Fruit fly (Drosophila melanogaster) whole organism, embryonic: ENCODE measurements around the gene Hsp67Ba.

ENCODE experiments used
- Aef1 ChIP-seq: fragments of 200-800 bp; sonication (Bioruptor generic); IDR thresholded peaks from 3 replicates; pipeline ENCODE4 v1.3.6; 2022; ENCODE audit warnings: missing biosample characterization, missing genetic modification characterization
- CG10565 ChIP-seq: fragments of 200-800 bp; sonication (Bioruptor generic); optimal IDR thresholded peaks from 3 replicates; lab custom pipeline; 2016; ENCODE audit warnings: missing biosample characterization, mild to moderate bottlenecking, missing genetic modification characterization
- CG11247 ChIP-seq: fragments of 200-800 bp; sonication (Bioruptor generic); IDR thresholded peaks from 2 replicates; pipeline ENCODE4 v1.3.6; 2022; ENCODE audit warnings: missing biosample characterization, missing genetic modification characterization
- CG17385 ChIP-seq: fragments of 200-800 bp; sonication (Bioruptor generic); optimal IDR thresholded peaks from 3 replicates; lab custom pipeline; 2018; ENCODE audit warnings: missing biosample characterization, mild to moderate bottlenecking, missing genetic modification characterization
- CG30403 ChIP-seq: fragments of 200-800 bp; sonication (Bioruptor generic); optimal IDR thresholded peaks from 3 replicates; lab custom pipeline; 2016; ENCODE audit warnings: missing biosample characterization, missing genetic modification characterization
- CG31388 ChIP-seq: fragments of 200-800 bp; sonication (Bioruptor generic); optimal IDR thresholded peaks from 2 replicates; lab custom pipeline; 2016; ENCODE audit warnings: missing biosample characterization, missing genetic modification characterization
- CG32767 ChIP-seq: fragments of 200-800 bp; sonication (Bioruptor generic); IDR thresholded peaks from 2 replicates; pipeline ENCODE4 v1.3.6; 2022; ENCODE audit warnings: missing biosample characterization, missing genetic modification characterization
- CG3838 ChIP-seq: fragments of 200-800 bp; sonication (Bioruptor generic); optimal IDR thresholded peaks from 3 replicates; lab custom pipeline; 2016; ENCODE audit warnings: missing biosample characterization, missing genetic modification characterization
- CG3995 ChIP-seq: fragments of 200-800 bp; sonication (Bioruptor generic); optimal IDR thresholded peaks from 3 replicates; lab custom pipeline; 2016; ENCODE audit warnings: missing biosample characterization, missing genetic modification characterization
- CG4707 ChIP-seq: fragments of 200-800 bp; sonication (Bioruptor generic); optimal IDR thresholded peaks from 2 replicates; lab custom pipeline; 2018; ENCODE audit warnings: missing biosample characterization, mild to moderate bottlenecking, missing genetic modification characterization, moderate library complexity
- CG8281 ChIP-seq: fragments of 200-800 bp; sonication (Bioruptor generic); optimal IDR thresholded peaks from 2 replicates; lab custom pipeline; 2018; ENCODE audit warnings: missing biosample characterization, mild to moderate bottlenecking, missing genetic modification characterization, moderate library complexity
- CG8478 ChIP-seq: fragments of >200 bp; optimal IDR thresholded peaks from 2 replicates; lab custom pipeline; 2018
- Doc2 ChIP-seq: fragments of 200-800 bp; sonication (Bioruptor generic); IDR thresholded peaks from 2 replicates; pipeline ENCODE4 v1.3.6; 2022; ENCODE audit warnings: missing biosample characterization, missing genetic modification characterization
- Drgx ChIP-seq: fragments of 200-800 bp; sonication (Bioruptor generic); IDR thresholded peaks from 2 replicates; pipeline ENCODE4 v1.3.6; 2022; ENCODE audit warnings: missing biosample characterization, missing genetic modification characterization
- H2.0 ChIP-seq: fragments of 200-800 bp; sonication (Bioruptor generic); IDR thresholded peaks from 2 replicates; pipeline ENCODE4 v1.3.6; 2022; ENCODE audit warnings: missing biosample characterization, missing genetic modification characterization
- HLH54F ChIP-seq: fragments of 200-800 bp; sonication (Bioruptor generic); optimal IDR thresholded peaks from 3 replicates; lab custom pipeline; 2016; ENCODE audit warnings: missing biosample characterization, missing genetic modification characterization
- HLHmδ ChIP-seq: fragments of 200-800 bp; sonication (Bioruptor generic); optimal IDR thresholded peaks from 2 replicates; lab custom pipeline; 2018; ENCODE audit warnings: missing biosample characterization, mild to moderate bottlenecking, missing genetic modification characterization, moderate library complexity
- Hand ChIP-seq: fragments of 200-800 bp; sonication (Bioruptor generic); optimal IDR thresholded peaks from 2 replicates; lab custom pipeline; 2017; ENCODE audit warnings: mild to moderate bottlenecking, missing biosample characterization, missing genetic modification reagents, missing genetic modification characterization
- Lim3 ChIP-seq: fragments of 200-800 bp; sonication (Bioruptor generic); IDR thresholded peaks from 2 replicates; pipeline ENCODE4 v1.3.6; 2022; ENCODE audit warnings: missing biosample characterization, missing genetic modification characterization
- Med ChIP-seq: fragments of 200-800 bp; sonication (Bioruptor generic); peaks from one replicate; lab custom pipeline; 2016; ENCODE audit warnings: missing biosample characterization, missing genetic modification characterization, mild to moderate bottlenecking, inconsistent platforms, moderate library complexity
- Mrtf ChIP-seq: fragments of 200-800 bp; sonication (Bioruptor generic); IDR thresholded peaks from 3 replicates; pipeline ENCODE4 v1.3.6; 2022; ENCODE audit warnings: missing biosample characterization, missing genetic modification characterization
- Opbp ChIP-seq: fragments of 200-800 bp; sonication (Bioruptor generic); IDR thresholded peaks from 3 replicates; pipeline ENCODE4 v1.3.6; 2022; ENCODE audit warnings: missing biosample characterization, missing genetic modification characterization; ENCODE audit not compliant: partially characterized antibody
- Pdp1 ChIP-seq, 2 experiments: fragments of 200-800 bp; sonication (Bioruptor generic); optimal IDR thresholded peaks; 3 replicates each; lab custom pipeline; 2016; ENCODE audit warnings: missing biosample characterization in 2 of 2, missing genetic modification characterization in 2 of 2, mild to moderate bottlenecking in 1 of 2, moderate library complexity in 1 of 2
- Side ChIP-seq: fragments of 200-800 bp; sonication (Bioruptor generic); optimal IDR thresholded peaks from 2 replicates; lab custom pipeline; 2016; ENCODE audit warnings: missing biosample characterization, missing genetic modification characterization
- Usf ChIP-seq: fragments of 200-800 bp; sonication (Bioruptor generic); optimal IDR thresholded peaks from 2 replicates; lab custom pipeline; 2017; ENCODE audit warnings: missing genotype, missing biosample characterization, missing genetic modification characterization
- YL-1 ChIP-seq: fragments of 200-800 bp; sonication (Bioruptor generic); optimal IDR thresholded peaks from 3 replicates; lab custom pipeline; 2017; ENCODE audit warnings: missing biosample characterization, mild to moderate bottlenecking, missing genetic modification characterization
- bab2 ChIP-seq: fragments of 200-800 bp; sonication (Bioruptor generic); optimal IDR thresholded peaks from 2 replicates; lab custom pipeline; 2016; ENCODE audit warnings: missing biosample characterization, missing genetic modification characterization
- bowl ChIP-seq: fragments of 200-800 bp; sonication (Bioruptor generic); IDR thresholded peaks from 2 replicates; pipeline ENCODE4 v1.3.6; 2022; ENCODE audit warnings: missing biosample characterization, missing genetic modification characterization
- btn ChIP-seq: fragments of 200-800 bp; sonication (Bioruptor generic); optimal IDR thresholded peaks from 2 replicates; lab custom pipeline; 2016; ENCODE audit warnings: missing biosample characterization, missing genetic modification characterization
- dysf ChIP-seq: fragments of 200-800 bp; sonication (Bioruptor generic); IDR thresholded peaks from 3 replicates; pipeline ENCODE4 v1.3.6; 2022; ENCODE audit warnings: missing biosample characterization, missing genetic modification characterization
- ems ChIP-seq: fragments of 200-800 bp; sonication (Bioruptor generic); optimal IDR thresholded peaks from 3 replicates; lab custom pipeline; 2016; ENCODE audit warnings: missing biosample characterization, missing genetic modification characterization
- en ChIP-seq: fragments of 200-800 bp; sonication (Bioruptor generic); optimal IDR thresholded peaks from 2 replicates; lab custom pipeline; 2016; ENCODE audit warnings: missing biosample characterization, missing genetic modification characterization
- gcm ChIP-seq: fragments of 200-800 bp; sonication (Bioruptor generic); optimal IDR thresholded peaks from 2 replicates; lab custom pipeline; 2019; ENCODE audit warnings: missing biosample characterization, mild to moderate bottlenecking, missing genetic modification characterization, moderate library complexity
- grn ChIP-seq: fragments of 200-800 bp; sonication (Bioruptor generic); optimal IDR thresholded peaks from 3 replicates; lab custom pipeline; 2017; ENCODE audit warnings: missing biosample characterization, missing genetic modification characterization
- gsb-n ChIP-seq: fragments of 200-800 bp; sonication (Bioruptor generic); optimal IDR thresholded peaks from 3 replicates; lab custom pipeline; 2018; ENCODE audit warnings: missing biosample characterization, mild to moderate bottlenecking, missing genetic modification characterization
- kni ChIP-seq: fragments of 200-800 bp; sonication (Bioruptor generic); optimal IDR thresholded peaks from 3 replicates; lab custom pipeline; 2017; ENCODE audit warnings: mild to moderate bottlenecking, missing biosample characterization, missing genetic modification reagents, missing genetic modification characterization
- knrl ChIP-seq: fragments of 200-800 bp; sonication (Bioruptor generic); IDR thresholded peaks from 3 replicates; pipeline ENCODE4 v1.3.6; 2022; ENCODE audit warnings: missing biosample characterization, missing genetic modification characterization; ENCODE audit not compliant: partially characterized antibody
- ranshi ChIP-seq: fragments of 200-800 bp; sonication (Bioruptor generic); IDR thresholded peaks from 2 replicates; pipeline ENCODE4 v1.3.6; 2022; ENCODE audit warnings: missing biosample characterization, missing genetic modification characterization
- slbo ChIP-seq: fragments of 200-800 bp; sonication (Bioruptor generic); IDR thresholded peaks from 2 replicates; pipeline ENCODE4 v1.3.6; 2022; ENCODE audit warnings: missing biosample characterization, missing genetic modification characterization
- stc ChIP-seq: fragments of 200-800 bp; sonication (Bioruptor generic); IDR thresholded peaks from 2 replicates; pipeline ENCODE4 v1.3.6; 2022; ENCODE audit warnings: missing biosample characterization, missing genetic modification characterization
- sug ChIP-seq: fragments of 200-800 bp; optimal IDR thresholded peaks from 2 replicates; lab custom pipeline; 2019; ENCODE audit warnings: missing biosample characterization, mild to moderate bottlenecking, missing genetic modification characterization, moderate library complexity
- tgo ChIP-seq: fragments of 200-800 bp; sonication (Bioruptor generic); IDR thresholded peaks from 3 replicates; pipeline ENCODE4 v1.3.6; 2022; ENCODE audit warnings: missing biosample characterization, missing genetic modification characterization
- ttk ChIP-seq: fragments of 200-800 bp; sonication (Bioruptor generic); IDR thresholded peaks from 2 replicates; pipeline ENCODE4 v2.1.2; 2022; ENCODE audit warnings: missing biosample characterization, missing genetic modification characterization
- unpg ChIP-seq: fragments of 200-800 bp; sonication (Bioruptor generic); optimal IDR thresholded peaks from 3 replicates; lab custom pipeline; 2018; ENCODE audit warnings: missing biosample characterization, mild to moderate bottlenecking, missing genetic modification characterization, moderate library complexity
- vvl ChIP-seq: fragments of 200-800 bp; sonication (Bioruptor generic); IDR thresholded peaks from 2 replicates; pipeline ENCODE4 v1.3.6; 2022; ENCODE audit warnings: missing biosample characterization, missing genetic modification characterization
- wor ChIP-seq: fragments of 200-800 bp; sonication (Bioruptor generic); IDR thresholded peaks from 2 replicates; pipeline ENCODE4 v1.3.6; 2022; ENCODE audit warnings: missing biosample characterization, missing genetic modification characterization
- zfh2 ChIP-seq: fragments of 200-800 bp; sonication (Bioruptor generic); optimal IDR thresholded peaks from 2 replicates; lab custom pipeline; 2016; ENCODE audit warnings: missing biosample characterization, missing genetic modification characterization

Gene Hsp67Ba

dm6 chr3L:9384445-9385079 is 5.2 kb upstream of the Hsp67Ba start:
- TF ChIP-seq kni (GFP tag; lab: Kevin White, UChicago), result peak; percentile 53
- peak; percentile 44 for TF ChIP-seq Med (GFP tag; lab: Kevin White, UChicago)
- TF ChIP-seq vvl (GFP tag; lab: Robert Waterston, UW), result 0 out of 2 replicates have a peak, but pooled peaks have one; percentile 9
- peak; percentile 59 for TF ChIP-seq CG17385 (GFP tag; lab: Kevin White, UChicago)
- no peak for TF ChIP-seq bowl (GFP tag; lab: Robert Waterston, UW)
- 0 out of 2 replicates have a peak, but pooled peaks have one; percentile 16 for TF ChIP-seq slbo (GFP tag; lab: Robert Waterston, UW)

DNA sequence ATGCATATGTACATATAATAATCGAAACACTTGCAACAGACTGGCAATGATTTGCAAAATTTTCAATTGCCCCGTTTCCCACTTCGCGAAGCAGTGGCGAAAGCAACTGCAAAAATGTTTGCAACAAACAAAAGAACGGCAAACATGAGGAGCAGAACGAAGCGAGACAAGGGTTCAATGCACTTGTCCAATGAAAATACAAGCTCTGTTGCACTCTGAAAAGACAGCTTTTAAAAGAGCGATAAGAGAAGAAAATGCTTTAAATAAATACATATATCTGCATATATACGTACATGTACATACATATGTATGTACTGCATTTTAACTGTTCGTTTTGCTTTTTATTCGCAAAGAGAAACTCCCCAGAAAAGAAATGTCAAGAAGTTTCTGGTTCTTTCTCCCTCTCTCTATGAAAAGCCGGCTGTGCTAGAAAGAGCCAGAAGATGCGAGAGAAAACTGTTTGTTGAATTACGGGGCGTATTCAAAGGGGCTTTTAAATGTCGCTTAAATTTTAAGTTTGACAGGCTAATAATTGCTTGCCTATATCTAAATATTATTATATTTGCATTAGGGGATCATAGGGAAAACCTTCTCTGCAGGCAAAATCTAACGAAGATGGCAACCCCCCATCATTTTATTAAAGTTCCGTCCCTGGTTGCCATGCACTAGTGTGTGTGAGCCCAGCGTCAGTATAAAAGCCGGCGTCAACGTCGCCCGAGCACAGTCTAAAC is 4.2 kb upstream of the Hsp67Ba start, which contains the start of gene Hsp27:
Hsp27 (plus strand) TSS at position 719 of the 731 bp plus-strand sequence.
- TF ChIP-seq CG3838 (GFP tag; lab: Kevin White, UChicago) (peak; percentile 87), ttk (GFP tag; lab: Robert Waterston, UW) (peak; percentile 98), YL-1 (GFP tag; lab: Kevin White, UChicago) (peak; percentile 94), Pdp1 (GFP tag; optimal IDR thresholded peaks at IDR 0.05; lab: Kevin White, UChicago) (peak; percentile 96 to 99), Lim3 (GFP tag; lab: Robert Waterston, UW) (peak; percentile 95), Aef1 (GFP tag; lab: Robert Waterston, UW) (peak; percentile 98), gsb-n (peak; percentile 98), CG31388 (GFP tag; lab: Kevin White, UChicago) (peak; percentile 96), H2.0 (GFP tag; lab: Robert Waterston, UW) (peak; percentile 98), Mrtf (peak; percentile 98), HLHmδ (GFP tag; lab: Kevin White, UChicago) (no peak), CG30403 (GFP tag; lab: Kevin White, UChicago) (peak; percentile 99), Doc2 (GFP tag; lab: Robert Waterston, UW) (peak; percentile 93), CG4707 (GFP tag; lab: Kevin White, UChicago) (peak; percentile 92), CG11247 (GFP tag; lab: Robert Waterston, UW) (peak; percentile 98), CG8478 (lab: Kevin White, UChicago) (peak; percentile 27), gcm (peak; percentile 97), Side (GFP tag; lab: Kevin White, UChicago) (peak; percentile 95), Hand (GFP tag; lab: Kevin White, UChicago) (peak; percentile 92), sug (tag; lab: Kevin White, UChicago) (peak; percentile 87), unpg (GFP tag; lab: Kevin White, UChicago) (peak; percentile 99), CG3995 (GFP tag; lab: Kevin White, UChicago) (peak; percentile 80), grn (GFP tag; lab: Kevin White, UChicago) (peak; percentile 86), CG10565 (GFP tag; lab: Kevin White, UChicago) (peak; percentile 92), dysf (GFP tag; lab: Robert Waterston, UW) (peak; percentile 99), tgo (peak; percentile 99), btn (GFP tag; lab: Kevin White, UChicago) (peak; percentile 94), zfh2 (GFP tag; lab: Kevin White, UChicago) (peak; percentile 96), ranshi (GFP tag; lab: Robert Waterston, UW) (peak; percentile 99), en (GFP tag; lab: Kevin White, UChicago) (peak; percentile 65), Drgx (peak; percentile 100), HLH54F (GFP tag; lab: Kevin White, UChicago) (peak; percentile 86), stc (GFP tag; lab: Robert Waterston, UW) (peak; percentile 98), ems (peak; percentile 99), Opbp (GFP tag; lab: Robert Waterston, UW) (0 out of 3 replicates have a peak, but pooled peaks have one; percentile 50), knrl (GFP tag; lab: Robert Waterston, UW) (peak; percentile 48; the same call in 2 of the 3 replicates), CG8281 (tag; lab: Kevin White, UChicago) (peak; percentile 89), wor (peak; percentile 97), Usf (peak; percentile 96), CG32767 (GFP tag; lab: Robert Waterston, UW) (peak; percentile 97), slbo (GFP tag; lab: Robert Waterston, UW) (peak; percentile 99), bab2 (GFP tag; lab: Kevin White, UChicago) (peak; percentile 93)
